Fruit fly (Drosophila melanogaster) whole organism: Measurements from ENCODE around the gene Arr2.

Experiments used
- CG8478 ChIP-seq: fragments of >200 bp; optimal IDR thresholded peaks from 2 replicates; lab custom pipeline; 2018; ENCODE audit warnings: inconsistent platforms
- Dll ChIP-seq: fragments of >200 bp; optimal IDR thresholded peaks from 2 replicates; lab custom pipeline; 2017
- psq ChIP-seq: fragments of >200 bp; optimal IDR thresholded peaks from 2 replicates; lab custom pipeline; 2017
- usp ChIP-seq: fragments of >200 bp; optimal IDR thresholded peaks from 2 replicates; lab custom pipeline; 2017; ENCODE audit warnings: missing biosample characterization, missing genetic modification characterization, mixed read lengths

- TF ChIP-seq CG8478 (lab: Kevin White, UChicago) (no peak), psq (lab: Kevin White, UChicago) (no peak), usp (no peak), Dll (lab: Kevin White, UChicago) (no peak)
These were observed 41.9 kb upstream of the Arr2 start for dm6 chr3L:8690630-8691029.
